Fruit fly (Drosophila melanogaster): ENCODE measurements around the gene Sytalpha.

The Sytalpha gene

DNA sequence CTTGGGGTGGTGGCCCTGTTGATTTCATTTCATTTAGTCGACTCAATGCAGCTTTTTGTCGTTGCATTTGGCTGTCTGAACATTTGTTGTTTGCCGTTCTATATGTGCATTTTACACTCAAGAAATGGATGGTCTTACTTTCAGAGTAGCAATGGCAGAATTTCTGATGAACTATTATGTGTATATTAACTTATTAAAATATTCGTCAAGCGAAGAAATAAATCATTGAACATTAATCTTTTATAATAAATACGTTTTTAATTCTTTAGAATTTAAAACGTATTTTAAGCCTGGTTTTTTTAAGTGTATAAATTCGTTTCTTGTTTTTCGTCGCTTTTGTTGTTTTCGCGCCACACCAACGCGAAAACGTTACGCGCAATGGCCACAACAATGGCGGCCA is 19.0 kb upstream of the Sytalpha start:
- no peak for TF ChIP-seq ey (GFP tag; optimal IDR thresholded peaks at IDR 0.05)
- peak in 1 of 2 experiments; percentile 7 for TF ChIP-seq foxo (GFP tag; optimal IDR thresholded peaks at IDR 0.05)
- TF ChIP-seq Sp1 (GFP tag; optimal IDR thresholded peaks at IDR 0.05) = peak; percentile 22

DNA sequence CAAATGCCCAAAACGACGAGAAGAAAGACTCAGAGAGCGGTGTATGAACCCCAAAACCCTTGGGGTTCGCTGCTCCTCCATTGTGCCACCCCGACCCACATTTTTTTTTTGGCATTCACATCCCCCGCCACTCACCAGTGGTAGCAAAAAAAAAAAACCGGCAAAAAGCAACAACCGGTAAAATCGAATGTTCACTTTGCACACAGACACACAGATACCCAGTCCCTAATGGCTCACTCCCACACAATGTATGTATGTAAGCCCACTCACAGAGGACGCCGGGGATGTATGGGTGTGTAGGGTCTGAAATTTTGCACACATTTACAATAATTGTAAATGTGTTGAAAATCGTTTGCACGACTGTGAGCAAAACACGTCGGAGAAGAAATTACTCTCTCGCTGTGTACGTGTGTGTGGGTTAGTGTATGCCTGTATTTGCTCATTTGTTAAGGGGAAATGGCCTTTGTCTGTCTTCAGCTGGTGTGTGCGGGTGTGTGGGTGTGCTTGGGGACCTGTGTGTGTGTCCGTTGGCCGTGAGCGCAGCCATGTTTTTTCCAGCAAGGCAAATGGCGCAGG is 17.6 kb upstream of the Sytalpha start:
- TF ChIP-seq Vsx2 (GFP tag; optimal IDR thresholded peaks at IDR 0.05; ENCODE audit: partially characterized antibody) = no peak
- TF ChIP-seq brk (GFP tag; optimal IDR thresholded peaks at IDR 0.05) = no peak

DNA sequence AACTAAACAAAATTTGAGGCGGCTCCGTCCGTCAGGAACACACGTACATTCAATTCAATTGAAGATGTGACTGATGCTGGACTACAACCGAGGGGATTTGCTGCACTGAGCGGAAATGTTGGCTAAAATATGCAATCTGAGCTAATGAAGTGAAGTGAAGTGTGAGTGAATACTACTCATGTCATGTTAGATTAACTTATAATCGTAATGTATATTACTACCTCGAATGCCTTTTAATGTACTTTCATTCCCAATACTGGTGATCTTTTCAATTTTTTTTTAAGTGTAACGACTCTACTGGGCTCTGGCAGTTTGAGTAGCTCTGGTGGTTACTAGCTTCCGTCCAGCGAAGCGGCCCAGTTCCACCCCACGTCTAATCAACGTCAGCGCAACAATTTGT is 9.1 kb upstream of the Sytalpha start:
- TF ChIP-seq Hnf4 (GFP tag; optimal IDR thresholded peaks at IDR 0.05) = no peak
- TF ChIP-seq rgr (GFP tag; optimal IDR thresholded peaks at IDR 0.05) = peak; percentile 18
- TF ChIP-seq Myc (optimal IDR thresholded peaks at IDR 0.05) = no peak
- TF ChIP-seq Jra (GFP tag; optimal IDR thresholded peaks at IDR 0.05) = no peak
- TF ChIP-seq psq (GFP tag; optimal IDR thresholded peaks at IDR 0.05) = no peak
- no peak for TF ChIP-seq CrebA (GFP tag; optimal IDR thresholded peaks at IDR 0.05; ENCODE audit: borderline replicate concordance)
- no peak for TF ChIP-seq Vsx2 (GFP tag; optimal IDR thresholded peaks at IDR 0.05; ENCODE audit: partially characterized antibody)
- peak; percentile 46 for TF ChIP-seq fru (GFP tag; optimal IDR thresholded peaks at IDR 0.05)
- no peak for TF ChIP-seq CG32264 (GFP tag; optimal IDR thresholded peaks at IDR 0.05)
- no peak for TF ChIP-seq Hr83 (GFP tag; optimal IDR thresholded peaks at IDR 0.05; ENCODE audit: poor library complexity, severe bottlenecking)
- no peak for TF ChIP-seq Sp1 (GFP tag; optimal IDR thresholded peaks at IDR 0.05)
- TF ChIP-seq Hr78 (GFP tag; optimal IDR thresholded peaks at IDR 0.05) = no peak
- TF ChIP-seq br (GFP tag; optimal IDR thresholded peaks at IDR 0.05) = peak; percentile 4
- TF ChIP-seq jim (GFP tag; optimal IDR thresholded peaks at IDR 0.05) = no peak
- no peak for TF ChIP-seq dmrt93B (GFP tag; optimal IDR thresholded peaks at IDR 0.05)
- TF ChIP-seq Rel (GFP tag; optimal IDR thresholded peaks at IDR 0.05) = no peak
- no peak for TF ChIP-seq Rel (tag; optimal IDR thresholded peaks at IDR 0.05)
- peak; percentile 6 for TF ChIP-seq OdsH (GFP tag; optimal IDR thresholded peaks at IDR 0.05)
- no peak for TF ChIP-seq Mio (GFP tag; optimal IDR thresholded peaks at IDR 0.05)
- no peak for TF ChIP-seq Abd-B (GFP tag; optimal IDR thresholded peaks at IDR 0.05)
- TF ChIP-seq woc (GFP tag; optimal IDR thresholded peaks at IDR 0.05) = no peak
- TF ChIP-seq tai (GFP tag; optimal IDR thresholded peaks at IDR 0.05) = no peak
- no peak for TF ChIP-seq dsf (GFP tag; optimal IDR thresholded peaks at IDR 0.05; ENCODE audit: borderline replicate concordance)
- TF ChIP-seq brk (GFP tag; optimal IDR thresholded peaks at IDR 0.05) = no peak
- TF ChIP-seq ey (GFP tag; optimal IDR thresholded peaks at IDR 0.05) = peak; percentile 10
- TF ChIP-seq sv (GFP tag; optimal IDR thresholded peaks at IDR 0.05) = no peak
- no peak for TF ChIP-seq N (GFP tag; optimal IDR thresholded peaks at IDR 0.05)
- peak; percentile 30 for TF ChIP-seq h (GFP tag; optimal IDR thresholded peaks at IDR 0.05)
- no peak for TF ChIP-seq sage (GFP tag; optimal IDR thresholded peaks at IDR 0.05)
- peak in 1 of 2 experiments; percentile 47 for TF ChIP-seq foxo (GFP tag; optimal IDR thresholded peaks at IDR 0.05)
- TF ChIP-seq dl (GFP tag; optimal IDR thresholded peaks at IDR 0.05; ENCODE audit: insufficient read depth in 1 of 2, partially characterized antibody in 2 of 2) = no peak
- no peak for TF ChIP-seq Dif (GFP tag; optimal IDR thresholded peaks at IDR 0.05; ENCODE audit: partially characterized antibody)

DNA sequence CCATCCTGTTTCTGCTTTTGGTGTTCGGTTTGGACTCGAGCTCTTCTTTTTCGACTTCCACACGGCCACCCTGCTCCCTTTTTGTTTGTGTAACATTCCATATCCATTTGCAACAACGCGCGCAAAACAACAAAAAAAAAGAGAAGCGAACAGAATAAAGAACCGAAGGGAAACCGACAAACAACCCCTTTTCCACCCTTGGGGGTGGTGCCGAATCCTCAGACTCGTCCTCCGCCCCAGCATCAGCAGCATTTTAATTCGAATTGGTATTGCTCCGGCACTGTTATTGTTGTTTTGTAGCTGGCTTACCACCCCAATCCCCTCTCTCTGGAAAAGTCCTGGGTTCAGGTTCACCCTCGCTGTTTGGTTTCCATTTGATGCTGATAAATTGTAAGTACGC is 7.1 kb upstream of the Sytalpha start:
- TF ChIP-seq woc (GFP tag; optimal IDR thresholded peaks at IDR 0.05) (no peak), dl (GFP tag; optimal IDR thresholded peaks at IDR 0.05; ENCODE audit: insufficient read depth in 1 of 2, partially characterized antibody in 2 of 2) (no peak), foxo (GFP tag; optimal IDR thresholded peaks at IDR 0.05) (no peak), OdsH (GFP tag; optimal IDR thresholded peaks at IDR 0.05) (no peak), sage (GFP tag; optimal IDR thresholded peaks at IDR 0.05) (no peak), Hr78 (GFP tag; optimal IDR thresholded peaks at IDR 0.05) (no peak), Jra (GFP tag; optimal IDR thresholded peaks at IDR 0.05) (no peak), fru (GFP tag; optimal IDR thresholded peaks at IDR 0.05) (no peak), CG9705 (GFP tag; optimal IDR thresholded peaks at IDR 0.05) (no peak), brk (GFP tag; optimal IDR thresholded peaks at IDR 0.05) (no peak), sv (GFP tag; optimal IDR thresholded peaks at IDR 0.05) (no peak)
